Fruit fly (Drosophila melanogaster) whole organism, wandering third instar larva: ENCODE results near the gene CG8173.
A peak's percentile ranks its signal among the peaks of the same experiment; 100 is the strongest.

Experiments used
- Abd-B ChIP-seq: fragments of >200 bp; optimal IDR thresholded peaks from 2 replicates; lab custom pipeline; 2017; ENCODE audit warnings: missing biosample characterization, missing genetic modification characterization
- CG9705 ChIP-seq: fragments of 200-800 bp; sonication (Bioruptor generic); optimal IDR thresholded peaks from 2 replicates; lab custom pipeline; 2018; ENCODE audit warnings: missing biosample characterization, mild to moderate bottlenecking, missing genetic modification characterization
- CrebA ChIP-seq: fragments of 200-800 bp; sonication (Bioruptor generic); optimal IDR thresholded peaks from 2 replicates; lab custom pipeline; 2016; ENCODE audit warnings: missing biosample characterization, mild to moderate bottlenecking, missing genetic modification characterization, borderline replicate concordance
- Dfd ChIP-seq: fragments of >200 bp; optimal IDR thresholded peaks from 2 replicates; lab custom pipeline; 2017; ENCODE audit warnings: missing biosample characterization, missing genetic modification characterization
- Dif ChIP-seq: fragments of 200-275, 200-300 bp; sonication (Bioruptor generic); optimal IDR thresholded peaks from 2 replicates; lab custom pipeline; 2018; ENCODE audit warnings: missing biosample characterization, missing genetic modification characterization; ENCODE audit not compliant: partially characterized antibody
- HLH106 ChIP-seq: fragments of 200-800 bp; optimal IDR thresholded peaks from 3 replicates; lab custom pipeline; 2019; ENCODE audit warnings: missing biosample characterization, mild to moderate bottlenecking, missing genetic modification characterization, moderate library complexity
- Hnf4 ChIP-seq: fragments of 200-800 bp; sonication (Bioruptor generic); optimal IDR thresholded peaks from 2 replicates; lab custom pipeline; 2016; ENCODE audit warnings: missing biosample characterization, mild to moderate bottlenecking, missing genetic modification characterization
- Hr78 ChIP-seq: fragments of >200 bp; optimal IDR thresholded peaks from 2 replicates; lab custom pipeline; 2017; ENCODE audit warnings: missing biosample characterization, missing genetic modification characterization
- Hr83 ChIP-seq: fragments of 200-300 bp; sonication (Bioruptor generic); optimal IDR thresholded peaks from 2 replicates; lab custom pipeline; 2016; ENCODE audit warnings: missing biosample characterization, mild to moderate bottlenecking, missing genetic modification characterization, moderate library complexity; ENCODE audit not compliant: poor library complexity, severe bottlenecking
- Jra ChIP-seq: sonication (Bioruptor generic); optimal IDR thresholded peaks from 2 replicates; lab custom pipeline; 2016; ENCODE audit warnings: missing biosample characterization, missing genetic modification characterization
- Mio ChIP-seq: sonication (Bioruptor generic); optimal IDR thresholded peaks from 2 replicates; lab custom pipeline; 2016; ENCODE audit warnings: missing biosample characterization, missing genetic modification characterization
- N ChIP-seq: fragments of >200 bp; optimal IDR thresholded peaks from 2 replicates; lab custom pipeline; 2018; ENCODE audit warnings: missing biosample characterization, missing external identifiers, missing genetic modification characterization
- OdsH ChIP-seq: fragments of 200-800 bp; sonication (Bioruptor generic); optimal IDR thresholded peaks from 2 replicates; lab custom pipeline; 2016; ENCODE audit warnings: missing biosample characterization, mild to moderate bottlenecking, missing genetic modification characterization
- Rel ChIP-seq, 2 experiments: fragments of 200-800 bp; sonication (Bioruptor generic) in 1 of 2; optimal IDR thresholded peaks; 2 replicates in 1 of 2; 3 replicates in 1 of 2; lab custom pipeline; 2016 to 2019; ENCODE audit warnings: mild to moderate bottlenecking in 2 of 2, missing biosample characterization in 2 of 2, missing genetic modification characterization in 2 of 2, moderate library complexity in 1 of 2
- Sp1 ChIP-seq: fragments of 200-800 bp; sonication (Bioruptor generic); optimal IDR thresholded peaks from 3 replicates; lab custom pipeline; 2019; ENCODE audit warnings: missing biosample characterization, mild to moderate bottlenecking, missing genetic modification characterization, moderate library complexity
- br ChIP-seq: fragments of 200-800 bp; sonication (Bioruptor generic); optimal IDR thresholded peaks from 2 replicates; lab custom pipeline; 2016; ENCODE audit warnings: missing biosample characterization, missing genetic modification characterization
- brk ChIP-seq: fragments of 200-800 bp; sonication (Bioruptor generic); optimal IDR thresholded peaks from 2 replicates; lab custom pipeline; 2016; ENCODE audit warnings: missing biosample characterization, mild to moderate bottlenecking, missing genetic modification characterization
- dl ChIP-seq, 2 experiments: fragments of 175-275, 200-275 bp in 1 of 2; fragments of 200-275 bp in 1 of 2; sonication (Bioruptor generic); optimal IDR thresholded peaks; lab custom pipeline; 2018; ENCODE audit warnings: mild to moderate bottlenecking in 2 of 2, missing biosample characterization in 2 of 2, missing genetic modification characterization in 2 of 2, moderate library complexity in 2 of 2; ENCODE audit not compliant: partially characterized antibody in 2 of 2, insufficient read depth in 1 of 2
- dmrt93B ChIP-seq: fragments of 200-800 bp; sonication (Bioruptor generic); optimal IDR thresholded peaks from 2 replicates; lab custom pipeline; 2018; ENCODE audit warnings: missing biosample characterization, mild to moderate bottlenecking, missing genetic modification characterization
- ey ChIP-seq: fragments of 200-800 bp; sonication (Bioruptor generic); optimal IDR thresholded peaks from 2 replicates; lab custom pipeline; 2016; ENCODE audit warnings: missing biosample characterization, missing genetic modification characterization
- foxo ChIP-seq, 2 experiments: fragments of 200-800 bp; sonication (Bioruptor generic); optimal IDR thresholded peaks; 2 replicates in 1 of 2; 3 replicates in 1 of 2; lab custom pipeline; 2016 to 2017; ENCODE audit warnings: missing biosample characterization in 2 of 2, missing genetic modification characterization in 2 of 2
- fru ChIP-seq: fragments of 200-800 bp; sonication (Bioruptor generic); optimal IDR thresholded peaks from 3 replicates; lab custom pipeline; 2016; ENCODE audit warnings: missing biosample characterization, mild to moderate bottlenecking, missing genetic modification characterization
- h ChIP-seq: fragments of 200-800 bp; sonication (Bioruptor generic); optimal IDR thresholded peaks from 3 replicates; lab custom pipeline; 2016; ENCODE audit warnings: missing biosample characterization, mild to moderate bottlenecking, missing genetic modification characterization
- jim ChIP-seq: fragments of 175-275, 200-325 bp; sonication (Bioruptor generic); optimal IDR thresholded peaks from 2 replicates; lab custom pipeline; 2016; ENCODE audit warnings: missing biosample characterization, mild to moderate bottlenecking, missing genetic modification characterization
- lola ChIP-seq: fragments of >200 bp; optimal IDR thresholded peaks from 2 replicates; lab custom pipeline; 2017; ENCODE audit warnings: missing biosample characterization, missing genetic modification characterization
- pan ChIP-seq: fragments of >200 bp; optimal IDR thresholded peaks from 2 replicates; lab custom pipeline; 2017
- psq ChIP-seq: fragments of 200-800 bp; sonication (Bioruptor generic); optimal IDR thresholded peaks from 3 replicates; lab custom pipeline; 2017; ENCODE audit warnings: missing biosample characterization, mild to moderate bottlenecking, missing genetic modification characterization, moderate library complexity
- rgr ChIP-seq: fragments of 200-800 bp; sonication (Bioruptor generic); optimal IDR thresholded peaks from 3 replicates; lab custom pipeline; 2016; ENCODE audit warnings: missing biosample characterization, mild to moderate bottlenecking, missing genetic modification characterization
- sage ChIP-seq: fragments of 200-800 bp; sonication (Bioruptor generic); optimal IDR thresholded peaks from 2 replicates; lab custom pipeline; 2016; ENCODE audit warnings: missing biosample characterization, mild to moderate bottlenecking, missing genetic modification characterization
- sv ChIP-seq: fragments of 200-800 bp; sonication (Bioruptor generic); optimal IDR thresholded peaks from 3 replicates; lab custom pipeline; 2016; ENCODE audit warnings: missing biosample characterization, missing genetic modification characterization
- woc ChIP-seq: sonication (Bioruptor generic); optimal IDR thresholded peaks from 2 replicates; lab custom pipeline; 2016; ENCODE audit warnings: missing biosample characterization, mild to moderate bottlenecking, missing genetic modification characterization

Gene CG8173

DNA sequence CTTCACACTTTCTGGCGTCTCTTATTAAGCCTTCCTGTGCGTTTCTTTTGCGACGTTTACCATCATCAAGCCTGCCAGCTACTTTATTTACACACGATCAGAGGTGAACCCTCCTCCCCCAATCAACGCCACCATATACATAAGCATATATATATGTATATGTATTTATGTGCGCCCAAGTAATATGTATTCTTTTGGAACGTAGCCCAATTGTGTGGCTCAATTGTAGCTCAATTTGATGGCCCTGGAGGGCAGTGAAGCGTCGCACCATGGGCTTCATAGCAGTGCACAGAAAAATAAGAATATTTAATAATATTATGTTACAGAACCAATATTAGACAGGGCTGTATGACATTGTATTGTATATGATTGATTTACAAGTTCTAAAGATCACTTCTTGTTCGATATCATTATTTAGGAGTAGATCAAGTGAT, 32.4 kb upstream of the CG8173 start:
- TF ChIP-seq Sp1: no peak
- no peak for TF ChIP-seq Rel (GFP tag; optimal IDR thresholded peaks at IDR 0.05; lab: Kevin White, UChicago)
- peak; percentile 49 for TF ChIP-seq Rel (tag; optimal IDR thresholded peaks at IDR 0.05; lab: Kevin White, UChicago)

- TF ChIP-seq lola (GFP tag; lab: Kevin White, UChicago) (no peak), N (GFP tag; lab: Kevin White, UChicago) (no peak), br (GFP tag; lab: Kevin White, UChicago) (no peak), woc (GFP tag; lab: Kevin White, UChicago) (no peak), Jra (GFP tag; lab: Kevin White, UChicago) (no peak), foxo (GFP tag; optimal IDR thresholded peaks at IDR 0.05; lab: Kevin White, UChicago) (peak in 1 of 2 experiments; percentile 0), Rel (GFP tag; optimal IDR thresholded peaks at IDR 0.05; lab: Kevin White, UChicago) (no peak), Rel (tag; optimal IDR thresholded peaks at IDR 0.05; lab: Kevin White, UChicago) (peak; percentile 93), Dfd (GFP tag; lab: Kevin White, UChicago) (no peak), dl (GFP tag; optimal IDR thresholded peaks at IDR 0.05; lab: Kevin White, UChicago; ENCODE audit: insufficient read depth in 1 of 2, partially characterized antibody in 2 of 2) (no peak), sv (GFP tag; lab: Kevin White, UChicago) (no peak), sage (GFP tag; lab: Kevin White, UChicago) (no peak), psq (GFP tag; lab: Kevin White, UChicago) (no peak)
Measured at dm6 chrX:17741019-17741863, 31.8 kb upstream of the CG8173 start.

DNA sequence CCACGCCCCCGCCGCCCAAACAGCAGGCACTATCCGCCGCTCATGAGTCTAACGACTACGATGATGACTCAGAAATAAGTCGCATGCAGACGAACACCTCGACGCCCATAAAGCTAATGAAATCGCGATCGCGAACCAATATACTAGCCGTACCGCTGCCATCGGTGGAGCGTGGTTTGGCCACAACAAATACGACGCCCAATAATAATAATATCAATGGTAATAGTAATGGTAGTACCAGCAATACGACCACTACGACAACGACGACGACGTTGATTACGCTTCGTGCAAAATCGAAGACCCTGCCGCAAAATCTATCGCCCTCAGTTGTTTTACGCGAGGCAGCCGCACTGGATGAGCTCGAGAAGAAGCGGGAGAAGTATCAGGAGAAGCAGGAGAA, 30.5 kb upstream of the CG8173 start:
- TF ChIP-seq fru (GFP tag; lab: Kevin White, UChicago) (no peak), pan (lab: Kevin White, UChicago) (no peak), Rel (GFP tag; optimal IDR thresholded peaks at IDR 0.05; lab: Kevin White, UChicago) (no peak), Rel (tag; optimal IDR thresholded peaks at IDR 0.05; lab: Kevin White, UChicago) (peak; percentile 12)

- TF ChIP-seq Rel (GFP tag; optimal IDR thresholded peaks at IDR 0.05; lab: Kevin White, UChicago): no peak
- peak; percentile 16 for TF ChIP-seq Rel (tag; optimal IDR thresholded peaks at IDR 0.05; lab: Kevin White, UChicago)
- TF ChIP-seq OdsH (GFP tag; lab: Kevin White, UChicago): no peak
- peak; percentile 59 for TF ChIP-seq fru (GFP tag; lab: Kevin White, UChicago)
- no peak for TF ChIP-seq Dif (GFP tag; lab: Kevin White, UChicago)
- peak; percentile 74 for TF ChIP-seq Dfd (GFP tag; lab: Kevin White, UChicago)
- TF ChIP-seq psq (GFP tag; lab: Kevin White, UChicago): peak; percentile 73
- no peak for TF ChIP-seq h (GFP tag; lab: Kevin White, UChicago)
- peak; percentile 81 for TF ChIP-seq N (GFP tag; lab: Kevin White, UChicago)
Measured at dm6 chrX:17738989-17739388, 29.5 kb upstream of the CG8173 start.

dm6 chrX:17738474-17738838, 29.0 kb upstream of the CG8173 start:
- TF ChIP-seq foxo (GFP tag; optimal IDR thresholded peaks at IDR 0.05; lab: Kevin White, UChicago) (peak in 1 of 2 experiments; percentile 14), ey (GFP tag; lab: Kevin White, UChicago) (no peak), jim (GFP tag; lab: Kevin White, UChicago) (no peak)

- TF ChIP-seq Hr78 (GFP tag; lab: Kevin White, UChicago): no peak
- peak; percentile 3 for TF ChIP-seq Dif (GFP tag; lab: Kevin White, UChicago)
- peak; percentile 44 for TF ChIP-seq Sp1
- peak in 1 of 2 experiments; percentile 11 for TF ChIP-seq foxo (GFP tag; optimal IDR thresholded peaks at IDR 0.05; lab: Kevin White, UChicago)
- TF ChIP-seq dmrt93B (GFP tag; lab: Kevin White, UChicago): no peak
- TF ChIP-seq sage (GFP tag; lab: Kevin White, UChicago): no peak
- peak; percentile 54 for TF ChIP-seq Hr83 (GFP tag; lab: Kevin White, UChicago)
- TF ChIP-seq pan (lab: Kevin White, UChicago): no peak
- TF ChIP-seq ey (GFP tag; lab: Kevin White, UChicago): peak; percentile 34
- TF ChIP-seq CG9705: no peak
- TF ChIP-seq Dfd (GFP tag; lab: Kevin White, UChicago): no peak
- no peak for TF ChIP-seq Mio (GFP tag; lab: Kevin White, UChicago)
- TF ChIP-seq h (GFP tag; lab: Kevin White, UChicago): peak; percentile 19
- peak; percentile 43 for TF ChIP-seq fru (GFP tag; lab: Kevin White, UChicago)
- TF ChIP-seq woc (GFP tag; lab: Kevin White, UChicago): peak; percentile 24
- no peak for TF ChIP-seq Jra (GFP tag; lab: Kevin White, UChicago)
- TF ChIP-seq HLH106 (tag; lab: Kevin White, UChicago): peak; percentile 45
- no peak for TF ChIP-seq lola (GFP tag; lab: Kevin White, UChicago)
- TF ChIP-seq CrebA (GFP tag; lab: Kevin White, UChicago): peak; percentile 50
- peak; percentile 31 for TF ChIP-seq OdsH (GFP tag; lab: Kevin White, UChicago)
- TF ChIP-seq rgr (GFP tag; lab: Kevin White, UChicago): peak; percentile 2
- TF ChIP-seq Rel (GFP tag; optimal IDR thresholded peaks at IDR 0.05; lab: Kevin White, UChicago): no peak
- peak; percentile 3 for TF ChIP-seq Rel (tag; optimal IDR thresholded peaks at IDR 0.05; lab: Kevin White, UChicago)
- no peak for TF ChIP-seq br (GFP tag; lab: Kevin White, UChicago)
- TF ChIP-seq brk (GFP tag; lab: Kevin White, UChicago): no peak
- no peak for TF ChIP-seq Abd-B
- peak; percentile 49 for TF ChIP-seq Hnf4
Measured at dm6 chrX:17737812-17738473, 28.5 kb upstream of the CG8173 start.
